Worm (Caenorhabditis elegans) whole organism, mixed stage, embryonic: ENCODE measurements around the gene C10C5.5.

Source experiments
- ces-1 ChIP-seq: fragments of 150-350 bp; optimal IDR thresholded peaks from 2 replicates; lab custom pipeline; 2014; ENCODE audit warnings: missing biosample characterization, missing genetic modification reagents, missing genetic modification characterization
- elt-3 ChIP-seq: fragments of 150-350 bp; optimal IDR thresholded peaks from 2 replicates; lab custom pipeline; 2014; ENCODE audit warnings: missing biosample characterization, missing genetic modification characterization
- mab-5 ChIP-seq: fragments of 150-350 bp; optimal IDR thresholded peaks from 2 replicates; lab custom pipeline; 2014; ENCODE audit warnings: missing biosample characterization, missing genetic modification characterization
- nhr-237 ChIP-seq: fragments of 150-350 bp; optimal IDR thresholded peaks from 2 replicates; lab custom pipeline; 2014; ENCODE audit warnings: missing biosample characterization, missing genetic modification characterization
- nhr-28 ChIP-seq: fragments of 150-350 bp; optimal IDR thresholded peaks from 2 replicates; lab custom pipeline; 2014; ENCODE audit warnings: missing biosample characterization, missing genetic modification characterization
- snpc-4 ChIP-seq: fragments of 150-350 bp; optimal IDR thresholded peaks from 2 replicates; lab custom pipeline; 2014; ENCODE audit warnings: missing biosample characterization, missing genetic modification characterization
- unc-39 ChIP-seq: fragments of 150-350 bp; optimal IDR thresholded peaks from 2 replicates; lab custom pipeline; 2014; ENCODE audit warnings: missing biosample characterization, missing genetic modification characterization
- unc-62 ChIP-seq: fragments of 150-350 bp; optimal IDR thresholded peaks from 2 replicates; lab custom pipeline; 2014; ENCODE audit warnings: missing biosample characterization, missing genetic modification reagents, missing genetic modification characterization
- zip-8 ChIP-seq: fragments of 150-350 bp; optimal IDR thresholded peaks from 2 replicates; lab custom pipeline; 2014; ENCODE audit warnings: missing biosample characterization, missing genetic modification characterization

- no peak for TF ChIP-seq ces-1 (GFP tag; lab: Kevin White, UChicago)
- no peak for TF ChIP-seq unc-39 (tag; lab: Kevin White, UChicago)
- TF ChIP-seq nhr-28, result no peak
- TF ChIP-seq mab-5 (tag; lab: Kevin White, UChicago), result no peak
- no peak for TF ChIP-seq zip-8 (tag; lab: Kevin White, UChicago)
- TF ChIP-seq unc-62, result no peak
- no peak for TF ChIP-seq nhr-237 (tag; lab: Kevin White, UChicago)
- TF ChIP-seq snpc-4 (tag; lab: Kevin White, UChicago), result no peak
- peak; percentile 37 for TF ChIP-seq elt-3 (tag; lab: Kevin White, UChicago)
Observed at ce11 chrIV:9396118-9396517, 14.9 kb downstream of the C10C5.5 start, which contains the start of gene col-121.
